Fruit fly (Drosophila melanogaster) whole organism, embryonic: ENCODE measurements around the gene CatB.
A peak's percentile ranks its signal among the peaks of the same experiment; 100 is the strongest.

ENCODE experiments used
- CG10147 ChIP-seq: fragments of 200-800 bp; sonication (Bioruptor generic); optimal IDR thresholded peaks from 2 replicates; lab custom pipeline; 2019; ENCODE audit warnings: missing biosample characterization, mild to moderate bottlenecking, missing genetic modification characterization, moderate library complexity
- CG10267 ChIP-seq: fragments of 200-800 bp; sonication (Bioruptor generic); optimal IDR thresholded peaks from 2 replicates; lab custom pipeline; 2018; ENCODE audit warnings: missing biosample characterization, mild to moderate bottlenecking, missing genetic modification characterization, moderate library complexity
- CG10654 ChIP-seq: fragments of 200-800 bp; sonication (Bioruptor generic); optimal IDR thresholded peaks from 2 replicates; lab custom pipeline; 2016; ENCODE audit warnings: missing biosample characterization, missing genetic modification characterization
- CG12104 ChIP-seq: fragments of 200-800 bp; sonication (Bioruptor generic); optimal IDR thresholded peaks from 3 replicates; lab custom pipeline; 2016; ENCODE audit warnings: missing biosample characterization, missing genetic modification characterization
- CG12391 ChIP-seq: fragments of 200-800 bp; sonication (Bioruptor generic); optimal IDR thresholded peaks from 3 replicates; lab custom pipeline; 2018; ENCODE audit warnings: missing biosample characterization, mild to moderate bottlenecking, missing genetic modification characterization, moderate library complexity
- CG12942 ChIP-seq: fragments of 200-800 bp; sonication (Bioruptor generic); optimal IDR thresholded peaks from 3 replicates; lab custom pipeline; 2016; ENCODE audit warnings: missing biosample characterization, missing genetic modification characterization
- CG15514 ChIP-seq: fragments of 200-800 bp; sonication (Bioruptor generic); optimal IDR thresholded peaks from 3 replicates; lab custom pipeline; 2017; ENCODE audit warnings: missing biosample characterization, missing genetic modification characterization, mild to moderate bottlenecking, moderate library complexity, missing genetic modification reagents
- CG1603 ChIP-seq: fragments of 200-800 bp; sonication (Bioruptor generic); optimal IDR thresholded peaks from 2 replicates; lab custom pipeline; 2019; ENCODE audit warnings: missing biosample characterization, mild to moderate bottlenecking, missing genetic modification characterization, moderate library complexity
- CG17361 ChIP-seq: fragments of 200-800 bp; sonication (Bioruptor generic); IDR thresholded peaks from 3 replicates; pipeline ENCODE4 v1.3.6; 2022; ENCODE audit warnings: missing biosample characterization, missing genetic modification characterization
- CG3847 ChIP-seq: fragments of 200-800 bp; sonication (Bioruptor generic); IDR thresholded peaks from 2 replicates; pipeline ENCODE4 v1.3.6; 2022; ENCODE audit warnings: missing biosample characterization, missing genetic modification characterization
- CG4282 ChIP-seq: fragments of 200-800 bp; sonication (Bioruptor generic); optimal IDR thresholded peaks from 2 replicates; lab custom pipeline; 2016; ENCODE audit warnings: missing biosample characterization, missing genetic modification characterization
- CG4328 ChIP-seq: fragments of 200-800 bp; sonication (Bioruptor generic); optimal IDR thresholded peaks from 3 replicates; lab custom pipeline; 2017; ENCODE audit warnings: missing biosample characterization, missing genetic modification reagents, missing genetic modification characterization
- CG7372 ChIP-seq: fragments of 200-800 bp; sonication (Bioruptor generic); IDR thresholded peaks from 2 replicates; pipeline ENCODE4 v1.3.6; 2022; ENCODE audit warnings: missing biosample characterization, missing genetic modification characterization
- CG7556 ChIP-seq: fragments of 200-800 bp; sonication (Bioruptor generic); optimal IDR thresholded peaks from 2 replicates; lab custom pipeline; 2017; ENCODE audit warnings: missing biosample characterization, mild to moderate bottlenecking, missing genetic modification characterization
- CG8290 ChIP-seq, 3 experiments: fragments of 200-800 bp; sonication (Bioruptor generic); optimal IDR thresholded peaks; 2 replicates each; lab custom pipeline; 2016 to 2019; ENCODE audit warnings: missing biosample characterization in 3 of 3, missing genetic modification characterization in 3 of 3, mild to moderate bottlenecking in 2 of 3, moderate library complexity in 1 of 3
- CG8388 ChIP-seq: fragments of 200-800 bp; sonication (Bioruptor generic); optimal IDR thresholded peaks from 2 replicates; lab custom pipeline; 2019; ENCODE audit warnings: missing biosample characterization, mild to moderate bottlenecking, missing genetic modification characterization, moderate library complexity
- CG9215 ChIP-seq: fragments of 200-800 bp; sonication (Bioruptor generic); IDR thresholded peaks from 2 replicates; pipeline ENCODE4 v1.3.6; 2022; ENCODE audit warnings: missing biosample characterization, missing genetic modification characterization
- Camta ChIP-seq: fragments of 200-800 bp; sonication (Bioruptor generic); optimal IDR thresholded peaks from 2 replicates; lab custom pipeline; 2016; ENCODE audit warnings: missing biosample characterization, missing genetic modification characterization
- D ChIP-seq, 2 experiments: fragments of 200-800 bp in 1 of 2; fragments of >200 bp in 1 of 2; sonication (Bioruptor generic) in 1 of 2; optimal IDR thresholded peaks; 2 replicates in 1 of 2; 3 replicates in 1 of 2; lab custom pipeline; 2017; ENCODE audit warnings: mild to moderate bottlenecking in 1 of 2, missing biosample characterization in 1 of 2, missing genetic modification characterization in 1 of 2, missing genetic modification reagents in 1 of 2
- Dek ChIP-seq: fragments of 200-800 bp; sonication (Bioruptor generic); optimal IDR thresholded peaks from 3 replicates; lab custom pipeline; 2019; ENCODE audit warnings: missing biosample characterization, mild to moderate bottlenecking, missing genetic modification characterization, moderate library complexity
- Dll ChIP-seq: fragments of 200-800 bp; sonication (Bioruptor generic); IDR thresholded peaks from 4 replicates; pipeline ENCODE4 v1.3.6; 2022; ENCODE audit warnings: missing biosample characterization, missing genetic modification characterization; ENCODE audit not compliant: partially characterized antibody
- Elba2 ChIP-seq: fragments of 200-800 bp; sonication (Bioruptor generic); optimal IDR thresholded peaks from 3 replicates; lab custom pipeline; 2016; ENCODE audit warnings: missing biosample characterization, missing genetic modification characterization
- Hmr ChIP-seq: fragments of 200-800 bp; sonication (Bioruptor generic); optimal IDR thresholded peaks from 3 replicates; lab custom pipeline; 2017; ENCODE audit warnings: mild to moderate bottlenecking, missing biosample characterization, missing genetic modification reagents, missing genetic modification characterization
- Hr3 ChIP-seq: fragments of 200-800 bp; sonication (Bioruptor generic); optimal IDR thresholded peaks from 3 replicates; lab custom pipeline; 2016; ENCODE audit warnings: missing biosample characterization, missing genetic modification characterization
- Med ChIP-seq: fragments of 200-800 bp; sonication (Bioruptor generic); peaks from one replicate; lab custom pipeline; 2016; ENCODE audit warnings: missing biosample characterization, missing genetic modification characterization, mild to moderate bottlenecking, inconsistent platforms, moderate library complexity
- Meics ChIP-seq: fragments of 200-800 bp; sonication (Bioruptor generic); optimal IDR thresholded peaks from 2 replicates; lab custom pipeline; 2017; ENCODE audit warnings: missing biosample characterization, mild to moderate bottlenecking, missing genetic modification characterization
- NFAT ChIP-seq: fragments of 200-800 bp; sonication (Bioruptor generic); IDR thresholded peaks from 2 replicates; pipeline ENCODE4 v1.3.6; 2022; ENCODE audit warnings: missing biosample characterization, missing genetic modification characterization
- Oli ChIP-seq: fragments of 200-800 bp; sonication (Bioruptor generic); optimal IDR thresholded peaks from 2 replicates; lab custom pipeline; 2018; ENCODE audit warnings: missing biosample characterization, mild to moderate bottlenecking, missing genetic modification characterization, moderate library complexity
- PHDP ChIP-seq: fragments of 200-800 bp; sonication (Bioruptor generic); optimal IDR thresholded peaks from 3 replicates; lab custom pipeline; 2018; ENCODE audit warnings: missing biosample characterization, mild to moderate bottlenecking, missing genetic modification characterization, moderate library complexity
- Tbp ChIP-seq: fragments of >200 bp; optimal IDR thresholded peaks from 2 replicates; lab custom pipeline; 2018; ENCODE audit warnings: missing biosample characterization, missing genetic modification characterization
- ash1 ChIP-seq: fragments of 200-800 bp; sonication (Bioruptor generic); optimal IDR thresholded peaks from 2 replicates; lab custom pipeline; 2018; ENCODE audit warnings: missing biosample characterization, mild to moderate bottlenecking, missing genetic modification characterization
- bab2 ChIP-seq: fragments of 200-800 bp; sonication (Bioruptor generic); optimal IDR thresholded peaks from 2 replicates; lab custom pipeline; 2016; ENCODE audit warnings: missing biosample characterization, missing genetic modification characterization
- caup ChIP-seq: fragments of 200-800 bp; sonication (Bioruptor generic); optimal IDR thresholded peaks from 3 replicates; lab custom pipeline; 2017; ENCODE audit warnings: missing biosample characterization, mild to moderate bottlenecking, missing genetic modification characterization, moderate library complexity; ENCODE audit not compliant: severe bottlenecking
- crp ChIP-seq, 2 experiments: fragments of 200-800 bp; sonication (Bioruptor generic); optimal IDR thresholded peaks; 2 replicates in 1 of 2; 3 replicates in 1 of 2; lab custom pipeline; 2017; ENCODE audit warnings: missing biosample characterization in 2 of 2, missing genetic modification characterization in 2 of 2, mild to moderate bottlenecking in 1 of 2, moderate library complexity in 1 of 2
- da ChIP-seq: fragments of 200-800 bp; sonication (Bioruptor generic); optimal IDR thresholded peaks from 2 replicates; lab custom pipeline; 2016; ENCODE audit warnings: missing biosample characterization, missing genetic modification characterization
- dan ChIP-seq: fragments of 200-800 bp; sonication (Bioruptor generic); IDR thresholded peaks from 2 replicates; pipeline ENCODE4 v1.3.6; 2022; ENCODE audit warnings: missing biosample characterization, missing genetic modification characterization
- exex ChIP-seq: fragments of 200-800 bp; sonication (Bioruptor generic); optimal IDR thresholded peaks from 4 replicates; lab custom pipeline; 2018; ENCODE audit warnings: missing biosample characterization, mild to moderate bottlenecking, missing genetic modification characterization, moderate library complexity
- fru ChIP-seq: fragments of >200 bp; optimal IDR thresholded peaks from 2 replicates; lab custom pipeline; 2017
- fu2 ChIP-seq: fragments of 200-800 bp; sonication (Bioruptor generic); optimal IDR thresholded peaks from 2 replicates; lab custom pipeline; 2016; ENCODE audit warnings: missing biosample characterization, missing genetic modification characterization
- h ChIP-seq: fragments of >200 bp; optimal IDR thresholded peaks from 2 replicates; lab custom pipeline; 2017
- ham ChIP-seq: fragments of 200-800 bp; sonication (Bioruptor generic); IDR thresholded peaks from 2 replicates; pipeline ENCODE4 v1.3.6; 2022; ENCODE audit warnings: missing biosample characterization, missing genetic modification characterization
- hth ChIP-seq: fragments of >200 bp; optimal IDR thresholded peaks from 2 replicates; lab custom pipeline; 2017; ENCODE audit warnings: inconsistent platforms
- phol ChIP-seq: fragments of 200-800 bp; sonication (Bioruptor generic); optimal IDR thresholded peaks from 3 replicates; lab custom pipeline; 2018; ENCODE audit warnings: missing biosample characterization, mild to moderate bottlenecking, missing genetic modification characterization, moderate library complexity
- rib ChIP-seq: fragments of 200-800 bp; sonication (Bioruptor generic); IDR thresholded peaks from 2 replicates; pipeline ENCODE4 v1.3.6; 2022; ENCODE audit warnings: missing biosample characterization, missing genetic modification characterization
- ro ChIP-seq: fragments of 200-800 bp; sonication (Bioruptor generic); IDR thresholded peaks from 2 replicates; pipeline ENCODE4 v1.3.6; 2022; ENCODE audit warnings: missing biosample characterization, missing genetic modification characterization
- tup ChIP-seq: fragments of 200-800 bp; sonication (Bioruptor generic); optimal IDR thresholded peaks from 2 replicates; lab custom pipeline; 2016; ENCODE audit warnings: missing biosample characterization, mild to moderate bottlenecking, missing genetic modification characterization, moderate library complexity
- twi ChIP-seq: fragments of 200-800 bp; optimal IDR thresholded peaks from 2 replicates; lab custom pipeline; 2019; ENCODE audit warnings: missing biosample characterization, mild to moderate bottlenecking, missing genetic modification characterization, moderate library complexity
- vvl ChIP-seq: fragments of 200-800 bp; sonication (Bioruptor generic); IDR thresholded peaks from 2 replicates; pipeline ENCODE4 v1.3.6; 2022; ENCODE audit warnings: missing biosample characterization, missing genetic modification characterization
- zfh2 ChIP-seq: fragments of 200-800 bp; sonication (Bioruptor generic); optimal IDR thresholded peaks from 2 replicates; lab custom pipeline; 2016; ENCODE audit warnings: missing biosample characterization, missing genetic modification characterization

CatB gene

DNA sequence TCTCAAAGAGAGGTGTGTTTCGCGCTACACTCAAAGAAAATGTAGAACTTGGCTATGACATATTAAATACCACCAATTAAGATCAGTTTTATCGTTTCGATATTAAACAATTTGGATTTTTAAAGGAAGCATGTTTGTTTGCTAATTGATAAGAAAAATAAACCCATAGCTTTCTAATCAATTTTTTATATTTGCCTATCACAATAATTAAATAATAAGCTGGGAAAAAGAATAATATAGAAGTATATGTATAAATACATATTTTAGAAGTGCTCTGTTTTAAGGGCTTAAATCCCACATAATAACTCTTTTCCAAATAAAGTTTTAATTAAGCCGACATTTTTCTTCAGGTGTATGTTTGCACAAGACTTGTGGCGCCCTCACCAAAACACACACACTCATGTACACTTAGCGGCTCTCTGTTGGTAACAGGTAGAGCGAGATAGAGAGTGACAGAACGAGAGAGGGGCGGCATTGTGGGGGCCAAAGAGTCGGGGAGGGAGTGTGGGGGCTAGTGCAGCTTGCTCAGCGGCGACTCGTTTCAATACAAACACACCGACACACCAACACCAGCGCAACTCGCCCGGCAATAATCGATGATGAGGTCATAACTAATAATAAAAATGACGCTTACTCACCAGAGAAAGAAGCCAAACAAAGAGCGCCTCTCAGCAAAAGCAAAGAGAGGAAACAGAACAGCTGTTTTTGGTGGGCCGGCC lies 12.4 kb downstream of the CatB start (continued):
- TF ChIP-seq CG4282 (GFP tag; lab: Kevin White, UChicago) = no peak
- no peak for TF ChIP-seq h (lab: Kevin White, UChicago)
- peak; percentile 54 for TF ChIP-seq CG1603 (tag; lab: Kevin White, UChicago)
- 0 out of 2 replicates have a peak, but pooled peaks have one; percentile 49 for TF ChIP-seq ro (GFP tag; lab: Robert Waterston, UW)
- peak in 1 of 2 experiments; percentile 65 for TF ChIP-seq crp (GFP tag; optimal IDR thresholded peaks at IDR 0.05; lab: Kevin White, UChicago)
- TF ChIP-seq CG10654 (GFP tag; lab: Kevin White, UChicago) = peak; percentile 77
- peak; percentile 91 for TF ChIP-seq CG8388 (GFP tag; lab: Kevin White, UChicago)
- peak; percentile 93 for TF ChIP-seq CG10147 (GFP tag; lab: Kevin White, UChicago)
- TF ChIP-seq Meics = peak; percentile 94
- peak; percentile 97 for TF ChIP-seq CG17361 (GFP tag; lab: Robert Waterston, UW)
- TF ChIP-seq rib (GFP tag; lab: Robert Waterston, UW) = peak; percentile 67
- TF ChIP-seq CG7556 = peak; percentile 97
- peak; percentile 63 for TF ChIP-seq CG8290 (GFP tag; optimal IDR thresholded peaks at IDR 0.05; lab: Kevin White, UChicago)
- peak; percentile 29 to 72 for TF ChIP-seq CG8290 (tag; optimal IDR thresholded peaks at IDR 0.05; lab: Kevin White, UChicago)
- peak; percentile 32 for TF ChIP-seq NFAT (GFP tag; lab: Robert Waterston, UW)
- peak; percentile 72 for TF ChIP-seq CG3847
- TF ChIP-seq ash1 = no peak
- TF ChIP-seq CG7372 (GFP tag; lab: Robert Waterston, UW) = no peak
- TF ChIP-seq phol (tag; lab: Kevin White, UChicago) = peak; percentile 92
- TF ChIP-seq Tbp (GFP tag; lab: Kevin White, UChicago) = no peak
- peak; percentile 92 for TF ChIP-seq Hr3
- no peak for TF ChIP-seq ham (GFP tag; lab: Robert Waterston, UW)
- TF ChIP-seq bab2 (GFP tag; lab: Kevin White, UChicago) = peak; percentile 36
- peak; percentile 73 for TF ChIP-seq CG9215 (GFP tag; lab: Robert Waterston, UW)
- no peak for TF ChIP-seq D (optimal IDR thresholded peaks at IDR 0.05; lab: Kevin White, UChicago)
- TF ChIP-seq D (GFP tag; optimal IDR thresholded peaks at IDR 0.05; lab: Kevin White, UChicago) = peak; percentile 84
- no peak for TF ChIP-seq hth
- peak; percentile 72 for TF ChIP-seq zfh2 (GFP tag; lab: Kevin White, UChicago)
- peak; percentile 30 for TF ChIP-seq tup
- TF ChIP-seq CG10267 (tag; lab: Kevin White, UChicago) = peak; percentile 85
- TF ChIP-seq exex (tag; lab: Kevin White, UChicago) = peak; percentile 90
- TF ChIP-seq Elba2 (GFP tag; lab: Kevin White, UChicago) = peak; percentile 38
- TF ChIP-seq CG12104 = peak; percentile 86
- peak; percentile 90 for TF ChIP-seq Dek (tag; lab: Kevin White, UChicago)
- TF ChIP-seq CG4328 (GFP tag; lab: Kevin White, UChicago) = peak; percentile 80
- peak; percentile 68 for TF ChIP-seq Camta (GFP tag; lab: Kevin White, UChicago)
- peak; percentile 86 for TF ChIP-seq vvl
- TF ChIP-seq da (GFP tag; lab: Kevin White, UChicago) = no peak
- TF ChIP-seq twi (tag; lab: Kevin White, UChicago) = peak; percentile 75
- TF ChIP-seq Oli (tag; lab: Kevin White, UChicago) = peak; percentile 94
- peak; percentile 51 for TF ChIP-seq fu2 (GFP tag; lab: Kevin White, UChicago)
- peak; percentile 47; the same call in 1 of the 4 replicates for TF ChIP-seq Dll (GFP tag; lab: Robert Waterston, UW)
- TF ChIP-seq CG12391 (tag; lab: Kevin White, UChicago) = peak; percentile 94
- peak; percentile 95 for TF ChIP-seq Hmr (GFP tag; lab: Kevin White, UChicago)
- TF ChIP-seq CG12942 (GFP tag; lab: Kevin White, UChicago) = peak; percentile 79
- TF ChIP-seq dan = no peak
- TF ChIP-seq CG15514 (GFP tag; lab: Kevin White, UChicago) = peak; percentile 63
- TF ChIP-seq PHDP = peak; percentile 94
- TF ChIP-seq Med (GFP tag; lab: Kevin White, UChicago) = peak; percentile 90
- TF ChIP-seq caup (GFP tag; lab: Kevin White, UChicago) = peak; percentile 86
- TF ChIP-seq fru (lab: Kevin White, UChicago) = no peak
